Worm (Caenorhabditis elegans) whole organism, L1 larva: ENCODE data around the gene cest-10.

ENCODE experiments used
- C04F5.9 ChIP-seq: sonication (generic microtip); optimal IDR thresholded peaks from 2 replicates; lab custom pipeline; 2016; ENCODE audit warnings: missing genetic modification characterization, missing compliant biosample characterization
- C34B4.2 ChIP-seq: sonication (generic microtip); optimal IDR thresholded peaks from 2 replicates; lab custom pipeline; 2017; ENCODE audit warnings: mild to moderate bottlenecking, missing genetic modification characterization, missing compliant biosample characterization
- F16B12.6 ChIP-seq: fragments of 150-350 bp; optimal IDR thresholded peaks from 2 replicates; lab custom pipeline; 2014; ENCODE audit warnings: missing biosample characterization, missing genetic modification characterization
- ceh-8 ChIP-seq: fragments of 200-800 bp; sonication (Bioruptor generic); optimal IDR thresholded peaks from 2 replicates; lab custom pipeline; 2018; ENCODE audit warnings: mild to moderate bottlenecking, missing genetic modification characterization, moderate library complexity, missing compliant biosample characterization
- ces-1 ChIP-seq: fragments of 150-350 bp; optimal IDR thresholded peaks from 2 replicates; lab custom pipeline; 2014; ENCODE audit warnings: missing biosample characterization, missing genetic modification reagents, missing genetic modification characterization
- efl-1 ChIP-seq, 4 experiments: fragments of 150-350 bp; optimal IDR thresholded peaks in 3 of 4; peaks in 1 of 4; 1 replicate in 1 of 4; 2 replicates in 3 of 4; lab custom pipeline; 2014; ENCODE audit warnings: missing biosample characterization in 2 of 4, missing genetic modification characterization in 2 of 4, missing genetic modification reagents in 2 of 4
- efl-3 ChIP-seq: fragments of 200-800 bp; sonication (Bioruptor generic); optimal IDR thresholded peaks from 2 replicates; lab custom pipeline; 2018; ENCODE audit warnings: mild to moderate bottlenecking, missing genetic modification characterization, missing compliant biosample characterization
- egl-27 ChIP-seq, 2 experiments: fragments of 150-350 bp in 1 of 2; sonication (generic microtip); optimal IDR thresholded peaks; 3 replicates each; lab custom pipeline; 2017 to 2018; ENCODE audit warnings: missing biosample characterization in 2 of 2, missing genetic modification characterization in 2 of 2, missing genetic modification reagents in 2 of 2
- elt-2 ChIP-seq: sonication (generic microtip); optimal IDR thresholded peaks from 2 replicates; lab custom pipeline; 2016; ENCODE audit warnings: missing genetic modification characterization, mild to moderate bottlenecking, inconsistent platforms, missing compliant biosample characterization, missing genetic modification reagents
- ets-5 ChIP-seq: fragments of 200-800 bp; sonication (Bioruptor generic); IDR thresholded peaks from 2 replicates; pipeline ENCODE4 v1.3.6; 2022; ENCODE audit warnings: missing genetic modification characterization, missing compliant biosample characterization
- grh-1 ChIP-seq: fragments of 200-800 bp; sonication (Bioruptor generic); IDR thresholded peaks from 2 replicates; pipeline ENCODE4 v1.3.6; 2022; ENCODE audit warnings: missing genetic modification reagents, missing genetic modification characterization, missing compliant biosample characterization
- jun-1 ChIP-seq: fragments of 150-350 bp; optimal IDR thresholded peaks from 2 replicates; lab custom pipeline; 2014; ENCODE audit warnings: missing biosample characterization, missing genetic modification reagents, missing genetic modification characterization
- lin-35 ChIP-seq, 2 experiments: fragments of 150-350 bp; optimal IDR thresholded peaks; 2 replicates each; lab custom pipeline; 2014; ENCODE audit warnings: missing biosample characterization in 2 of 2, missing genetic modification characterization in 2 of 2, missing genetic modification reagents in 2 of 2
- lin-39 ChIP-seq: fragments of 150-350 bp; optimal IDR thresholded peaks from 2 replicates; lab custom pipeline; 2014; ENCODE audit warnings: missing biosample characterization, missing genetic modification reagents, missing genetic modification characterization
- mab-9 ChIP-seq: fragments of 200-800 bp; sonication (Bioruptor generic); IDR thresholded peaks from 2 replicates; pipeline ENCODE4 v1.3.6; 2022; ENCODE audit warnings: missing genetic modification reagents, missing genetic modification characterization, missing compliant biosample characterization
- mep-1 ChIP-seq: fragments of 150-350 bp; optimal IDR thresholded peaks from 2 replicates; lab custom pipeline; 2014; ENCODE audit warnings: missing biosample characterization, missing genetic modification characterization
- nhr-11 ChIP-seq: fragments of 150-350 bp; optimal IDR thresholded peaks from 2 replicates; lab custom pipeline; 2014; ENCODE audit warnings: missing biosample characterization, missing genetic modification characterization
- nhr-12 ChIP-seq: sonication (generic microtip); optimal IDR thresholded peaks from 2 replicates; lab custom pipeline; 2017; ENCODE audit warnings: missing biosample characterization, missing genetic modification characterization
- nhr-19 ChIP-seq: fragments of 200-800 bp; sonication (Bioruptor generic); conservative IDR thresholded peaks from 2 replicates; pipeline ENCODE4 v1.3.6; 2022; ENCODE audit warnings: missing genetic modification characterization, missing compliant biosample characterization
- nhr-237 ChIP-seq: fragments of 150-350 bp; optimal IDR thresholded peaks from 2 replicates; lab custom pipeline; 2014; ENCODE audit warnings: missing biosample characterization, missing genetic modification characterization
- nhr-28 ChIP-seq: fragments of 150-350 bp; optimal IDR thresholded peaks from 2 replicates; lab custom pipeline; 2014; ENCODE audit warnings: missing biosample characterization, missing genetic modification characterization
- nhr-47 ChIP-seq: sonication (generic microtip); optimal IDR thresholded peaks from 2 replicates; lab custom pipeline; 2016; ENCODE audit warnings: mild to moderate bottlenecking, missing genetic modification characterization, moderate library complexity, missing compliant biosample characterization
- nhr-71 ChIP-seq: sonication (generic microtip); optimal IDR thresholded peaks from 2 replicates; lab custom pipeline; 2016; ENCODE audit warnings: mild to moderate bottlenecking, missing genetic modification characterization, moderate library complexity, missing compliant biosample characterization
- nhr-90 ChIP-seq: sonication (generic microtip); optimal IDR thresholded peaks from 2 replicates; lab custom pipeline; 2016; ENCODE audit warnings: mild to moderate bottlenecking, missing genetic modification characterization, missing compliant biosample characterization; ENCODE audit not compliant: poor library complexity
- pqm-1 ChIP-seq: sonication (generic microtip); optimal IDR thresholded peaks from 3 replicates; lab custom pipeline; 2017; ENCODE audit warnings: missing biosample characterization, missing genetic modification characterization
- sox-4 ChIP-seq: sonication (generic microtip); optimal IDR thresholded peaks from 2 replicates; lab custom pipeline; 2016; ENCODE audit warnings: missing genetic modification characterization, missing compliant biosample characterization
- sup-37 ChIP-seq: fragments of 200-800 bp; sonication (Bioruptor generic); optimal IDR thresholded peaks from 2 replicates; lab custom pipeline; 2018; ENCODE audit warnings: mild to moderate bottlenecking, missing genetic modification characterization, missing compliant biosample characterization
- swsn-7 ChIP-seq: sonication (generic microtip); optimal IDR thresholded peaks from 2 replicates; lab custom pipeline; 2016; ENCODE audit warnings: missing genetic modification characterization, missing compliant biosample characterization
- unc-130 ChIP-seq: fragments of 150-350 bp; optimal IDR thresholded peaks from 2 replicates; lab custom pipeline; 2017; ENCODE audit warnings: missing biosample characterization, missing genetic modification characterization, inconsistent platforms
- unc-30 ChIP-seq: sonication (generic microtip); optimal IDR thresholded peaks from 2 replicates; lab custom pipeline; 2017; ENCODE audit warnings: missing biosample characterization, missing genetic modification characterization
- unc-98 ChIP-seq: fragments of 200-800 bp; sonication (Bioruptor generic); IDR thresholded peaks from 2 replicates; pipeline ENCODE4 v1.3.6; 2022; ENCODE audit warnings: missing genetic modification characterization, missing compliant biosample characterization
- zag-1 ChIP-seq: fragments of 150-350 bp; optimal IDR thresholded peaks from 2 replicates; lab custom pipeline; 2014; ENCODE audit warnings: missing biosample characterization, missing genetic modification characterization

cest-10 gene

ce11 chrIV:7167983-7168760 lies 12.2 kb upstream of the cest-10 start, which contains the start of gene skr-16 (continued):
- TF ChIP-seq lin-35 (GFP tag; optimal IDR thresholded peaks at IDR 0.05; lab: Kevin White, UChicago), result peak; percentile 22 to 64

DNA sequence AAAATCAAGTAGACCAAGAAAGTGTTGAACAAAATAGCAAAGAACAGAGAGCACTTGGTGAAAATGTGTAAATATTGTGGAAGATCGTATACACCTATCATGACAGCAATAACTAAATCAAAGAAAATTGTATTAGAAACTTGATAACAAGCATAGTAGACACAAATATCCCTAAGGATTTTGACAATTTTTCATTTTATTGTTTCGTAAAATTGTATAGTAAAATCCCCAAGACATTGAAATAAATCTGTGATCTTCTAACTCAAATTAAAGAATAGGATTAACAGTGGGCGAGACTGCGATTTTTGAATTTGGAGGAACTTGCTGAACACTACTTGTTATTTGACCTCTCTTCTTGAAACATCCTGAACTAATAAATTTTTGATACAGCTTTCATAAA lies 9.1 kb upstream of the cest-10 start, which contains the start of gene str-220:
str-220 (minus strand) TSS at position 101 of the 400 bp plus-strand sequence.
- TF ChIP-seq jun-1 (tag; lab: Kevin White, UChicago) (no peak), efl-1 (optimal IDR thresholded peaks at IDR 0.05; lab: Kevin White, UChicago) (no peak), efl-1 (GFP tag; optimal IDR thresholded peaks at IDR 0.05 in 1 of 2; lab: Kevin White, UChicago) (no peak), mab-9 (GFP tag; lab: Robert Waterston, UW) (no peak), zag-1 (no peak), ceh-8 (GFP tag; lab: Kevin White, UChicago) (no peak), nhr-71 (tag; lab: Kevin White, UChicago) (no peak), sox-4 (no peak), nhr-47 (tag; lab: Kevin White, UChicago) (no peak), mep-1 (no peak), ets-5 (GFP tag; lab: Robert Waterston, UW) (no peak), sup-37 (no peak), egl-27 (tag; optimal IDR thresholded peaks at IDR 0.05; lab: Kevin White, UChicago) (no peak), unc-30 (tag; lab: Kevin White, UChicago) (no peak), unc-98 (GFP tag; lab: Robert Waterston, UW) (no peak)
- TF ChIP-seq, all 84 proteins: peak for 0

DNA sequence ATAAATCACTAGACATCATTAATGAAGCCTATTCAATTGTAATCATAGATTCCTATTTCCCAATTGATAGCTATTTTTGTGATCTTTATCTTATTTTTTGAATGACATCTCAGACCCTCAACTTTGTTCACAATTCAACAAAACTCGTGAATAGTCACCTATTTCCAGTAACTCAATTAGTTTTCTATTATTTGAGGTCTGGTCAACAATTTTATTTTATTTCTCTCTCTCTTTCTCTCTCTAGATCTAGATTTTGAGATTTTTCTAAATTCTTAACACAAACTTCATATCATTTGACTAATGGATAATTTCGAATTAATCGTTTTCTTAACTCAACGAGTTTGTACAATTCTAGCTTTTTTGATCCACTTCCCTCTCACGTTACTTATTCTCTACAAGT lies 6.9 kb upstream of the cest-10 start, which contains the start of gene str-1:
str-1 (plus strand) TSS at position 301 of the 400 bp plus-strand sequence.
- TF ChIP-seq grh-1 (GFP tag; lab: Robert Waterston, UW), result no peak
- TF ChIP-seq swsn-7 (tag; lab: Kevin White, UChicago), result no peak
- TF ChIP-seq zag-1, result no peak
- peak; percentile 39 for TF ChIP-seq sox-4
- TF ChIP-seq, all 84 proteins: peak for 1

- TF ChIP-seq nhr-28 (tag; lab: Kevin White, UChicago), result no peak
- TF ChIP-seq nhr-12 (tag; lab: Kevin White, UChicago), result no peak
- TF ChIP-seq mab-9 (GFP tag; lab: Robert Waterston, UW), result no peak
- TF ChIP-seq nhr-19 (GFP tag; lab: Robert Waterston, UW), result no peak
- no peak for TF ChIP-seq C04F5.9 (tag; lab: Kevin White, UChicago)
- TF ChIP-seq F16B12.6 (tag; lab: Kevin White, UChicago), result no peak
Observed at ce11 chrIV:7175346-7175745, 5.0 kb upstream of the cest-10 start, which contains the start of gene C42D4.19. Gene C42D4.19, plus strand, starts transcription at chrIV:7175646.

DNA sequence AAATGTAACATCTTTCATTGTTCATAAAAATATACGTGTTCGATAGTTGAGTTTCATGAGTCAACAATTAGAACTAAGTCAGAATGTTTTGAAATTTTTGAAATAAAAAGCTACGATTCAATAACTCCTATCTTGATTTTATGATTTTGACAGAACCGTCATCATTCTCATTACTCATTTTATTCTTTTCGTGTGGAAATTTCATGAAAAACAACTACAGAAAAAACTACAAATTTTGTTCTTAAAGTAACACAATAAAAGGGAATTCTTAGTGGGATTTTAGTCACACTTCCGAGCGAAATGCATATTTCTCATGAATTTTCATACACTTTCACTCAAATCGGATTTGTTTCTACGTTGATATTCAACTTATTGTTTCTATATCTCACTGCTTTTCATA lies 3.5 kb upstream of the cest-10 start, which contains the start of gene str-44:
str-44 (plus strand) TSS at position 301 of the 400 bp plus-strand sequence.
- no peak for TF ChIP-seq nhr-28 (tag; lab: Kevin White, UChicago)
- no peak for TF ChIP-seq ces-1 (GFP tag; lab: Kevin White, UChicago)
- TF ChIP-seq unc-130 (tag; lab: Kevin White, UChicago), result no peak
- TF ChIP-seq elt-2 (tag; lab: Kevin White, UChicago), result no peak
- TF ChIP-seq nhr-90 (tag; lab: Kevin White, UChicago), result no peak
- TF ChIP-seq ceh-8 (GFP tag; lab: Kevin White, UChicago), result no peak
- no peak for TF ChIP-seq nhr-237
- TF ChIP-seq efl-3 (GFP tag; lab: Kevin White, UChicago), result no peak

DNA sequence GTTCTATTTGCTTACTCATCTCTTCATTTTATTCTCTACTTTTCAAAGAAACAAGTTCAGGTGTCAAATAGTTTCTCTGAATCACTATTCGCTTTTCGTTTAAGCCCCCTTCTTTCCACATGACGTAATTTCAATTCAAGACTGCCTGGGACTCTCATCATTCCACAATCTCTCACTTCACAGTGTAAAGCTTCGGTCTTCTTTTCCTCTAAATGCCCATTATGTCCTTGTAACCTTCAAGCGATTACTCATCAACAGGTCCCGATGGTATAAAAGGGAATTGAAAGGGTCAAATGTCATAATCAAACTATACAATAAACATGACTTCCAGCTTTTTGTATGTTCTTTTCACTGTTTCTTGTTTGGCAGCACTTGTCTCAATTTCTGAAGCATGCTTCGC lies 1.4 kb upstream of the cest-10 start, which contains the start of gene C42D4.3:
C42D4.3 (plus strand) TSS at position 298 of the 400 bp plus-strand sequence.
- TF ChIP-seq ets-5 (GFP tag; lab: Robert Waterston, UW) (no peak), nhr-11 (no peak), lin-35 (GFP tag; optimal IDR thresholded peaks at IDR 0.05; lab: Kevin White, UChicago) (no peak), efl-3 (GFP tag; lab: Kevin White, UChicago) (no peak), pqm-1 (tag; lab: Kevin White, UChicago) (no peak), C34B4.2 (no peak), mep-1 (no peak), C04F5.9 (tag; lab: Kevin White, UChicago) (no peak), nhr-12 (tag; lab: Kevin White, UChicago) (no peak), lin-39 (tag; lab: Kevin White, UChicago) (no peak)
- TF ChIP-seq, all 84 proteins: peak for 0
